Fruit fly (Drosophila melanogaster): Measurements from ENCODE around the gene Manf.

Gene Manf

dm6 chr3R:16341817-16342374, 7.3 kb upstream of the Manf start, which contains the start of the genes SF2 and pad (continued):
- peak; percentile 65 for TF ChIP-seq nau (GFP tag; optimal IDR thresholded peaks at IDR 0.05)
- peak; percentile 82 for TF ChIP-seq Rfx (GFP tag; IDR thresholded peaks at IDR 0.05)
- TF ChIP-seq grau (tag; optimal IDR thresholded peaks at IDR 0.05), result peak; percentile 84
- no peak for TF ChIP-seq Hr39 (optimal IDR thresholded peaks at IDR 0.05)
- TF ChIP-seq CG15601 (tag; optimal IDR thresholded peaks at IDR 0.05), result peak; percentile 76
- TF ChIP-seq Ptx1 (GFP tag; IDR thresholded peaks at IDR 0.05), result peak; percentile 81
- peak; percentile 64 for TF ChIP-seq Hmx (GFP tag; optimal IDR thresholded peaks at IDR 0.05)
- no peak for TF ChIP-seq tap (tag; optimal IDR thresholded peaks at IDR 0.05)
- TF ChIP-seq CG8944 (GFP tag; optimal IDR thresholded peaks at IDR 0.05), result peak; percentile 66
- TF ChIP-seq Neu2 (GFP tag; optimal IDR thresholded peaks at IDR 0.05; ENCODE audit: borderline replicate concordance), result no peak
- TF ChIP-seq E2f2 (GFP tag; IDR thresholded peaks at IDR 0.05), result no peak; the same call in 1 of the 2 replicates
- peak; percentile 32 for TF ChIP-seq jing (GFP tag; optimal IDR thresholded peaks at IDR 0.05)
- no peak for TF ChIP-seq CG10565 (GFP tag; optimal IDR thresholded peaks at IDR 0.05)
- 0 out of 2 replicates have a peak, but pooled peaks have one; percentile 29 for TF ChIP-seq CG1024 (GFP tag; IDR thresholded peaks at IDR 0.05)
- TF ChIP-seq CG10654 (GFP tag; optimal IDR thresholded peaks at IDR 0.05), result peak; percentile 73
- TF ChIP-seq Sry-δ (GFP tag; optimal IDR thresholded peaks at IDR 0.05), result peak; percentile 98
- peak; percentile 95 for TF ChIP-seq MESR4 (GFP tag; optimal IDR thresholded peaks at IDR 0.05)
- peak; percentile 74 for TF ChIP-seq Hr3 (GFP tag; optimal IDR thresholded peaks at IDR 0.05)
- TF ChIP-seq D19A (tag; optimal IDR thresholded peaks at IDR 0.05), result peak; percentile 25
- no peak for TF ChIP-seq Trl (optimal IDR thresholded peaks at IDR 0.05)
- TF ChIP-seq Trl (GFP tag; optimal IDR thresholded peaks at IDR 0.05), result peak; percentile 71
- peak; percentile 10 for TF ChIP-seq CG10431 (GFP tag; optimal IDR thresholded peaks at IDR 0.05)
- peak; percentile 80 for TF ChIP-seq CG13624 (GFP tag; optimal IDR thresholded peaks at IDR 0.05)
- TF ChIP-seq CG17912 (GFP tag; optimal IDR thresholded peaks at IDR 0.05), result peak; percentile 5
- peak; percentile 58 for TF ChIP-seq ara (GFP tag; IDR thresholded peaks at IDR 0.05)
- TF ChIP-seq CG2199 (GFP tag; IDR thresholded peaks at IDR 0.05), result no peak
- TF ChIP-seq CG8089 (GFP tag; optimal IDR thresholded peaks at IDR 0.05), result peak; percentile 54
- no peak; the same call in 1 of the 2 replicates for TF ChIP-seq Poxn (GFP tag; IDR thresholded peaks at IDR 0.05)
- peak; percentile 93 for TF ChIP-seq CG2120 (GFP tag; optimal IDR thresholded peaks at IDR 0.05)
- TF ChIP-seq CG34422 (GFP tag; IDR thresholded peaks at IDR 0.05), result peak; percentile 53; the same call in 2 of the 3 replicates
- no peak for TF ChIP-seq bigmax (GFP tag; optimal IDR thresholded peaks at IDR 0.05)
- TF ChIP-seq CG42726 (GFP tag; IDR thresholded peaks at IDR 0.05; ENCODE audit: partially characterized antibody), result no peak; the same call in 1 of the 2 replicates
- TF ChIP-seq CG2129 (GFP tag; IDR thresholded peaks at IDR 0.05; ENCODE audit: partially characterized antibody), result peak; percentile 93
- TF ChIP-seq TFAM (GFP tag; optimal IDR thresholded peaks at IDR 0.05), result no peak
- peak; percentile 62 for TF ChIP-seq HLH3B (GFP tag; IDR thresholded peaks at IDR 0.05)
- no peak for TF ChIP-seq Hr78 (GFP tag; optimal IDR thresholded peaks at IDR 0.05)
- peak; percentile 93 for TF ChIP-seq CG9932 (GFP tag; IDR thresholded peaks at IDR 0.05)
- TF ChIP-seq YL-1 (GFP tag; optimal IDR thresholded peaks at IDR 0.05), result peak; percentile 90
- TF ChIP-seq CG4820 (GFP tag; optimal IDR thresholded peaks at IDR 0.05), result peak; percentile 72
- peak; percentile 82 for TF ChIP-seq pzg (GFP tag; optimal IDR thresholded peaks at IDR 0.05)
- TF ChIP-seq cas (GFP tag; IDR thresholded peaks at IDR 0.05), result no peak
- peak; percentile 94 for TF ChIP-seq unc-4 (GFP tag; IDR thresholded peaks at IDR 0.05; ENCODE audit: partially characterized antibody)
- peak; percentile 98 for TF ChIP-seq Scr (GFP tag; IDR thresholded peaks at IDR 0.05; ENCODE audit: partially characterized antibody)
- no peak; the same call in 2 of the 3 replicates for TF ChIP-seq Mrtf (GFP tag; IDR thresholded peaks at IDR 0.05)
- peak; percentile 61 for TF ChIP-seq CG9876 (GFP tag; optimal IDR thresholded peaks at IDR 0.05)
- TF ChIP-seq pum (GFP tag; optimal IDR thresholded peaks at IDR 0.05), result peak; percentile 72
- peak in 1 of 3 experiments; percentile 44 for TF ChIP-seq Stat92E (GFP tag; optimal IDR thresholded peaks at IDR 0.05)
- no peak for TF ChIP-seq corto (GFP tag; optimal IDR thresholded peaks at IDR 0.05)
- no peak for TF ChIP-seq CG6654 (GFP tag; optimal IDR thresholded peaks at IDR 0.05)
- peak; percentile 5 for TF ChIP-seq ab (GFP tag; optimal IDR thresholded peaks at IDR 0.05)
